Fruit fly (Drosophila melanogaster) whole organism, embryonic: ENCODE measurements around the gene Rcd-1r.

Experiments
- Atf-2 ChIP-seq: fragments of 200-800 bp; sonication (Bioruptor generic); optimal IDR thresholded peaks from 2 replicates; lab custom pipeline; 2016; ENCODE audit warnings: missing biosample characterization, missing genetic modification characterization
- Bgb ChIP-seq: fragments of 200-800 bp; sonication (Bioruptor generic); IDR thresholded peaks from 2 replicates; pipeline ENCODE4 v1.3.6; 2022; ENCODE audit warnings: missing biosample characterization, missing genetic modification characterization; ENCODE audit not compliant: partially characterized antibody
- Bteb2 ChIP-seq: fragments of 200-800 bp; sonication (Bioruptor generic); optimal IDR thresholded peaks from 2 replicates; lab custom pipeline; 2016; ENCODE audit warnings: missing biosample characterization, missing genetic modification characterization
- CG1024 ChIP-seq: fragments of 200-800 bp; sonication (Bioruptor generic); IDR thresholded peaks from 2 replicates; pipeline ENCODE4 v1.3.6; 2022; ENCODE audit warnings: missing biosample characterization, missing genetic modification characterization
- CG10274 ChIP-seq: fragments of 200-800 bp; sonication (Bioruptor generic); optimal IDR thresholded peaks from 3 replicates; lab custom pipeline; 2017; ENCODE audit warnings: missing biosample characterization, mild to moderate bottlenecking, missing genetic modification characterization
- CG10366 ChIP-seq: fragments of 200-800 bp; sonication (Bioruptor generic); IDR thresholded peaks from 2 replicates; pipeline ENCODE4 v1.3.6; 2022; ENCODE audit warnings: missing biosample characterization, missing genetic modification characterization
- CG11456 ChIP-seq: fragments of 200-800 bp; sonication (Bioruptor generic); IDR thresholded peaks from 3 replicates; pipeline ENCODE4 v1.3.6; 2022; ENCODE audit warnings: missing biosample characterization, missing genetic modification characterization
- CG13296 ChIP-seq: fragments of 200-800 bp; sonication (Bioruptor generic); optimal IDR thresholded peaks from 3 replicates; lab custom pipeline; 2018; ENCODE audit warnings: missing biosample characterization, mild to moderate bottlenecking, missing genetic modification characterization
- CG14710 ChIP-seq: fragments of 200-800 bp; sonication (Bioruptor generic); optimal IDR thresholded peaks from 3 replicates; lab custom pipeline; 2019; ENCODE audit warnings: missing biosample characterization, mild to moderate bottlenecking, missing genetic modification characterization, moderate library complexity
- CG16779 ChIP-seq: fragments of 200-800 bp; sonication (Bioruptor generic); IDR thresholded peaks from 2 replicates; pipeline ENCODE4 v1.3.6; 2022; ENCODE audit warnings: missing biosample characterization, missing genetic modification characterization
- CG2120 ChIP-seq: fragments of 200-800 bp; sonication (Bioruptor generic); optimal IDR thresholded peaks from 3 replicates; lab custom pipeline; 2016; ENCODE audit warnings: missing biosample characterization, missing genetic modification characterization
- CG3065 ChIP-seq: fragments of 200-800 bp; sonication (Bioruptor generic); optimal IDR thresholded peaks from 2 replicates; lab custom pipeline; 2016; ENCODE audit warnings: missing biosample characterization, missing genetic modification characterization
- CG31224 ChIP-seq: fragments of 200-800 bp; sonication (Bioruptor generic); IDR thresholded peaks from 2 replicates; pipeline ENCODE4 v1.3.6; 2022; ENCODE audit warnings: missing biosample characterization, missing genetic modification characterization
- CG32767 ChIP-seq: fragments of 200-800 bp; sonication (Bioruptor generic); IDR thresholded peaks from 2 replicates; pipeline ENCODE4 v1.3.6; 2022; ENCODE audit warnings: missing biosample characterization, missing genetic modification characterization
- CG4328 ChIP-seq: fragments of 200-800 bp; sonication (Bioruptor generic); optimal IDR thresholded peaks from 3 replicates; lab custom pipeline; 2017; ENCODE audit warnings: missing biosample characterization, missing genetic modification reagents, missing genetic modification characterization
- CG4424 ChIP-seq: fragments of 200-800 bp; sonication (Bioruptor generic); optimal IDR thresholded peaks from 3 replicates; lab custom pipeline; 2016; ENCODE audit warnings: missing biosample characterization, missing genetic modification characterization
- CG6254 ChIP-seq: fragments of 200-800 bp; sonication (Bioruptor generic); optimal IDR thresholded peaks from 3 replicates; lab custom pipeline; 2017; ENCODE audit warnings: mild to moderate bottlenecking, missing biosample characterization, missing genetic modification reagents, missing genetic modification characterization
- CG6765 ChIP-seq: fragments of 200-800 bp; sonication (Bioruptor generic); optimal IDR thresholded peaks from 3 replicates; lab custom pipeline; 2017; ENCODE audit warnings: missing biosample characterization, mild to moderate bottlenecking, missing genetic modification characterization
- CG6854 ChIP-seq: fragments of 200-800 bp; sonication (Bioruptor generic); optimal IDR thresholded peaks from 3 replicates; lab custom pipeline; 2017; ENCODE audit warnings: missing biosample characterization, mild to moderate bottlenecking, missing genetic modification characterization
- CG8359 ChIP-seq: fragments of 200-800 bp; sonication (Bioruptor generic); optimal IDR thresholded peaks from 2 replicates; lab custom pipeline; 2017; ENCODE audit warnings: missing biosample characterization, mild to moderate bottlenecking, missing genetic modification characterization, borderline replicate concordance
- CG9215 ChIP-seq: fragments of 200-800 bp; sonication (Bioruptor generic); IDR thresholded peaks from 2 replicates; pipeline ENCODE4 v1.3.6; 2022; ENCODE audit warnings: missing biosample characterization, missing genetic modification characterization
- CG9817 ChIP-seq: fragments of 200-800 bp; sonication (Bioruptor generic); optimal IDR thresholded peaks from 2 replicates; lab custom pipeline; 2018; ENCODE audit warnings: missing biosample characterization, mild to moderate bottlenecking, missing genetic modification characterization, moderate library complexity
- Camta ChIP-seq: fragments of 200-800 bp; sonication (Bioruptor generic); optimal IDR thresholded peaks from 2 replicates; lab custom pipeline; 2016; ENCODE audit warnings: missing biosample characterization, missing genetic modification characterization
- Chrac-16 ChIP-seq: fragments of 200-800 bp; sonication (Bioruptor generic); optimal IDR thresholded peaks from 3 replicates; lab custom pipeline; 2016; ENCODE audit warnings: missing biosample characterization, missing genetic modification characterization
- Dip3 ChIP-seq: fragments of 200-800 bp; sonication (Bioruptor generic); optimal IDR thresholded peaks from 3 replicates; lab custom pipeline; 2016; ENCODE audit warnings: missing biosample characterization, missing genetic modification characterization
- E2f2 ChIP-seq: fragments of 200-800 bp; sonication (Bioruptor generic); IDR thresholded peaks from 2 replicates; pipeline ENCODE4 v1.3.6; 2022; ENCODE audit warnings: missing biosample characterization, missing genetic modification characterization
- Ets97D ChIP-seq: fragments of 200-800 bp; sonication (Bioruptor generic); optimal IDR thresholded peaks from 3 replicates; lab custom pipeline; 2016; ENCODE audit warnings: missing biosample characterization, missing genetic modification characterization
- H15 ChIP-seq: fragments of 200-800 bp; sonication (Bioruptor generic); IDR thresholded peaks from 3 replicates; pipeline ENCODE4 v1.3.6; 2022; ENCODE audit warnings: missing biosample characterization, missing genetic modification characterization
- Jarid2 ChIP-seq: fragments of 200-800 bp; sonication (Bioruptor generic); optimal IDR thresholded peaks from 3 replicates; lab custom pipeline; 2017; ENCODE audit warnings: mild to moderate bottlenecking, missing biosample characterization, missing genetic modification reagents, missing genetic modification characterization
- Stat92E ChIP-seq, 3 experiments: fragments of >200 bp in 2 of 3; fragments of 200-800 bp in 1 of 3; sonication (Bioruptor generic) in 1 of 3; optimal IDR thresholded peaks; 2 replicates each; lab custom pipeline; 2017 to 2019; ENCODE audit warnings: missing biosample characterization in 3 of 3, missing genetic modification characterization in 3 of 3, mild to moderate bottlenecking in 1 of 3, moderate library complexity in 1 of 3
- Trl ChIP-seq, 3 experiments: fragments of >200 bp in 2 of 3; fragments of 200-800 bp in 1 of 3; sonication (Bioruptor generic) in 1 of 3; optimal IDR thresholded peaks; 2 replicates in 1 of 3; 3 replicates in 2 of 3; lab custom pipeline; 2016 to 2017; ENCODE audit warnings: missing biosample characterization in 1 of 3, missing genetic modification characterization in 1 of 3
- Usf ChIP-seq: fragments of 200-800 bp; sonication (Bioruptor generic); optimal IDR thresholded peaks from 2 replicates; lab custom pipeline; 2017; ENCODE audit warnings: missing genotype, missing biosample characterization, missing genetic modification characterization
- aop ChIP-seq: fragments of 200-800 bp; sonication (Bioruptor generic); IDR thresholded peaks from 2 replicates; pipeline ENCODE4 v1.3.6; 2022; ENCODE audit warnings: missing biosample characterization, missing genetic modification characterization
- bbx ChIP-seq: fragments of 200-800 bp; sonication (Bioruptor generic); IDR thresholded peaks from 2 replicates; pipeline ENCODE4 v1.3.6; 2022; ENCODE audit warnings: missing biosample characterization, missing genetic modification characterization; ENCODE audit not compliant: partially characterized antibody
- bigmax ChIP-seq: fragments of 200-800 bp; sonication (Bioruptor generic); optimal IDR thresholded peaks from 2 replicates; lab custom pipeline; 2018; ENCODE audit warnings: missing biosample characterization, mild to moderate bottlenecking, missing genetic modification characterization
- btn ChIP-seq: fragments of 200-800 bp; sonication (Bioruptor generic); optimal IDR thresholded peaks from 2 replicates; lab custom pipeline; 2016; ENCODE audit warnings: missing biosample characterization, missing genetic modification characterization
- cato ChIP-seq: fragments of 200-800 bp; sonication (Bioruptor generic); optimal IDR thresholded peaks from 2 replicates; lab custom pipeline; 2016; ENCODE audit warnings: missing biosample characterization, missing genetic modification characterization, borderline replicate concordance
- gfzf ChIP-seq: fragments of 200-800 bp; sonication (Bioruptor generic); optimal IDR thresholded peaks from 2 replicates; lab custom pipeline; 2016; ENCODE audit warnings: missing biosample characterization, mild to moderate bottlenecking, missing genetic modification characterization, moderate library complexity
- hth ChIP-seq: fragments of >200 bp; optimal IDR thresholded peaks from 2 replicates; lab custom pipeline; 2017; ENCODE audit warnings: inconsistent platforms
- inv ChIP-seq: fragments of 200-800 bp; sonication (Bioruptor generic); IDR thresholded peaks from 2 replicates; pipeline ENCODE4 v1.3.6; 2022; ENCODE audit warnings: missing biosample characterization, missing genetic modification characterization; ENCODE audit not compliant: partially characterized antibody
- nerfin-1 ChIP-seq: fragments of 200-800 bp; sonication (Bioruptor generic); optimal IDR thresholded peaks from 3 replicates; lab custom pipeline; 2019; ENCODE audit warnings: missing biosample characterization, mild to moderate bottlenecking, missing genetic modification characterization, moderate library complexity
- peb ChIP-seq: fragments of 200-800 bp; sonication (Bioruptor generic); IDR thresholded peaks from 2 replicates; pipeline ENCODE4 v1.3.6; 2022; ENCODE audit warnings: missing biosample characterization, missing genetic modification characterization
- pita ChIP-seq: fragments of 200-800 bp; sonication (Bioruptor generic); optimal IDR thresholded peaks from 2 replicates; lab custom pipeline; 2017; ENCODE audit warnings: missing biosample characterization, mild to moderate bottlenecking, missing genetic modification characterization
- pnt ChIP-seq: fragments of 200-800 bp; sonication (Bioruptor generic); optimal IDR thresholded peaks from 3 replicates; lab custom pipeline; 2016; ENCODE audit warnings: missing biosample characterization, missing genetic modification characterization
- slp2 ChIP-seq: fragments of 200-800 bp; sonication (Bioruptor generic); optimal IDR thresholded peaks from 2 replicates; lab custom pipeline; 2016; ENCODE audit warnings: missing biosample characterization, missing genetic modification characterization
- sob ChIP-seq: fragments of 200-800 bp; sonication (Bioruptor generic); IDR thresholded peaks from 2 replicates; pipeline ENCODE4 v1.3.6; 2022; ENCODE audit warnings: missing biosample characterization, missing genetic modification characterization
- sqz ChIP-seq: fragments of 200-800 bp; sonication (Bioruptor generic); optimal IDR thresholded peaks from 3 replicates; lab custom pipeline; 2018; ENCODE audit warnings: missing biosample characterization, mild to moderate bottlenecking, missing genetic modification characterization
- tna ChIP-seq: fragments of 200-800 bp; sonication (Bioruptor generic); IDR thresholded peaks from 2 replicates; pipeline ENCODE4 v1.3.6; 2022; ENCODE audit warnings: missing biosample characterization, missing genetic modification characterization; ENCODE audit not compliant: partially characterized antibody
- tx ChIP-seq: fragments of 200-800 bp; sonication (Bioruptor generic); optimal IDR thresholded peaks from 2 replicates; lab custom pipeline; 2016; ENCODE audit warnings: missing biosample characterization, missing genetic modification characterization
- yki ChIP-seq: fragments of >200 bp; optimal IDR thresholded peaks from 3 replicates; lab custom pipeline; 2018
- zfh2 ChIP-seq: fragments of 200-800 bp; sonication (Bioruptor generic); optimal IDR thresholded peaks from 2 replicates; lab custom pipeline; 2016; ENCODE audit warnings: missing biosample characterization, missing genetic modification characterization

The Rcd-1r gene

DNA sequence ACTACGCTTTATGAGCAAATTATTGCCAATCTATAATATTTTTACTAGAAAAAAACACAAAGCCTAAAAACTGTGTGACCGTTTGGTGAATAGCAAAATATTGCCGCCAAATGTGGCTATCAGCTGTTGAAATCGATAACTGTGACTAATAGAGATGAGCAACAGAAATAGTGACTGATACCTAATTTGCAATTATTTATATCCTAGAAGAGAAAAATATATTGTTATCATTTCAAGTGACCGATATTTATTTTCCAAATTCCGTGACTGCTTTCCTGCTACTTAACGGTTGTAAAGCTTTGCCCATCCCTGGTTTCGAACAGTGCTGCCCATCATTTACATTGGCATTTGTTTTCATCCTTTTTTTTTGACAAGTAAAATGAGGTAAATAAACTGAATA, 16.6 kb downstream of the Rcd-1r start, which contains the start of the genes alien and CG18661 (continued):
- peak; percentile 91 for TF ChIP-seq slp2 (GFP tag; lab: Kevin White, UChicago)
- TF ChIP-seq CG16779 (GFP tag; lab: Robert Waterston, UW): peak; percentile 64
- TF ChIP-seq hth (lab: Kevin White, UChicago): no peak
- peak; percentile 97 for TF ChIP-seq CG10366 (GFP tag; lab: Robert Waterston, UW)
- no peak for TF ChIP-seq Jarid2 (GFP tag; lab: Kevin White, UChicago)
- TF ChIP-seq E2f2: peak; percentile 66
- no peak for TF ChIP-seq CG3065 (GFP tag; lab: Kevin White, UChicago)
- TF ChIP-seq CG2120 (GFP tag; lab: Kevin White, UChicago): peak; percentile 90
- peak; percentile 97 for TF ChIP-seq pnt (GFP tag; lab: Kevin White, UChicago)
- no peak for TF ChIP-seq CG10274 (GFP tag; lab: Kevin White, UChicago)
- peak; percentile 75 for TF ChIP-seq CG4424 (GFP tag; lab: Kevin White, UChicago)
- peak; percentile 82 for TF ChIP-seq CG32767
- TF ChIP-seq CG13296 (GFP tag; lab: Kevin White, UChicago): peak; percentile 0
- peak; percentile 10 for TF ChIP-seq CG4328 (GFP tag; lab: Kevin White, UChicago)
- TF ChIP-seq Ets97D (GFP tag; lab: Kevin White, UChicago): peak; percentile 88
- peak; percentile 95 for TF ChIP-seq Dip3 (GFP tag; lab: Kevin White, UChicago)
- TF ChIP-seq tx (GFP tag; lab: Kevin White, UChicago): peak; percentile 95
- peak; percentile 68 for TF ChIP-seq Usf (GFP tag; lab: Kevin White, UChicago)
- no peak for TF ChIP-seq tna
- peak; percentile 29 for TF ChIP-seq nerfin-1 (tag; lab: Kevin White, UChicago)
- no peak for TF ChIP-seq pita (GFP tag; lab: Kevin White, UChicago)
- peak; percentile 57 for TF ChIP-seq sqz (GFP tag; lab: Kevin White, UChicago)
- TF ChIP-seq CG14710 (tag; lab: Kevin White, UChicago): peak; percentile 79
- TF ChIP-seq H15 (GFP tag; lab: Robert Waterston, UW): peak; percentile 85; the same call in 2 of the 3 replicates
- peak; percentile 94 for TF ChIP-seq zfh2
- TF ChIP-seq aop: peak; percentile 94
- peak; percentile 95 for TF ChIP-seq CG1024 (GFP tag; lab: Robert Waterston, UW)
- TF ChIP-seq CG11456 (GFP tag; lab: Robert Waterston, UW): peak; percentile 94
- TF ChIP-seq CG6854: no peak
- TF ChIP-seq CG6765 (GFP tag; lab: Kevin White, UChicago): no peak
- peak; percentile 74 for TF ChIP-seq CG31224 (GFP tag; lab: Robert Waterston, UW)
- peak; percentile 93 for TF ChIP-seq Camta (GFP tag; lab: Kevin White, UChicago)
- TF ChIP-seq Trl (optimal IDR thresholded peaks at IDR 0.05; lab: Kevin White, UChicago): no peak
- peak; percentile 98 for TF ChIP-seq Trl (GFP tag; optimal IDR thresholded peaks at IDR 0.05; lab: Kevin White, UChicago)
- peak; percentile 90 for TF ChIP-seq sob (GFP tag; lab: Robert Waterston, UW)
- peak in 1 of 3 experiments; percentile 40 for TF ChIP-seq Stat92E (GFP tag; optimal IDR thresholded peaks at IDR 0.05; lab: Kevin White, UChicago)
- TF ChIP-seq inv (GFP tag; lab: Robert Waterston, UW): peak; percentile 43; the same call in 1 of the 2 replicates
- peak; percentile 40; the same call in 1 of the 2 replicates for TF ChIP-seq Bgb
- TF ChIP-seq CG9215: peak; percentile 90
- peak; percentile 85 for TF ChIP-seq peb
- TF ChIP-seq btn (GFP tag; lab: Kevin White, UChicago): peak; percentile 29
- peak; percentile 67 for TF ChIP-seq Bteb2 (GFP tag; lab: Kevin White, UChicago)
- TF ChIP-seq bigmax (GFP tag; lab: Kevin White, UChicago): no peak
- peak; percentile 85 for TF ChIP-seq CG9817 (tag; lab: Kevin White, UChicago)
- peak; percentile 3 for TF ChIP-seq yki (lab: Kevin White, UChicago)
- TF ChIP-seq Atf-2: peak; percentile 95
- peak; percentile 32 for TF ChIP-seq cato (GFP tag; lab: Kevin White, UChicago)
- peak; percentile 71 for TF ChIP-seq Chrac-16 (GFP tag; lab: Kevin White, UChicago)
- TF ChIP-seq gfzf: peak; percentile 88
- no peak for TF ChIP-seq CG8359
- peak; percentile 23; the same call in 1 of the 2 replicates for TF ChIP-seq bbx (GFP tag; lab: Robert Waterston, UW)
- TF ChIP-seq CG6254: no peak
